Fruit fly (Drosophila melanogaster) whole organism, prepupa: ENCODE measurements around the gene mRpL45.

ENCODE experiments used
- Blimp-1 ChIP-seq: fragments of 200-800 bp; sonication (Bioruptor generic); optimal IDR thresholded peaks from 3 replicates; lab custom pipeline; 2017; ENCODE audit warnings: missing biosample characterization, missing genetic modification characterization, mild to moderate bottlenecking, moderate library complexity, missing genetic modification reagents
- CG1621 ChIP-seq: fragments of 200-800 bp; sonication (Bioruptor generic); optimal IDR thresholded peaks from 3 replicates; lab custom pipeline; 2018; ENCODE audit warnings: missing biosample characterization, mild to moderate bottlenecking, missing genetic modification characterization
- CG16779 ChIP-seq: fragments of 200-800 bp; sonication (Bioruptor generic); optimal IDR thresholded peaks from 3 replicates; lab custom pipeline; 2017; ENCODE audit warnings: missing biosample characterization, mild to moderate bottlenecking, missing genetic modification characterization
- CG3032 ChIP-seq: fragments of 200-800 bp; optimal IDR thresholded peaks from 2 replicates; lab custom pipeline; 2019; ENCODE audit warnings: missing biosample characterization, mild to moderate bottlenecking, missing genetic modification characterization, moderate library complexity
- CG3919 ChIP-seq: fragments of 200-800 bp; sonication (Bioruptor generic); optimal IDR thresholded peaks from 3 replicates; lab custom pipeline; 2016; ENCODE audit warnings: missing biosample characterization, missing genetic modification characterization
- CG4318 ChIP-seq: fragments of 200-800 bp; sonication (Bioruptor generic); optimal IDR thresholded peaks from 3 replicates; lab custom pipeline; 2017; ENCODE audit warnings: missing biosample characterization, mild to moderate bottlenecking, missing genetic modification characterization
- CG6163 ChIP-seq: fragments of 200-800 bp; sonication (Bioruptor generic); IDR thresholded peaks from 3 replicates; pipeline ENCODE4 v1.3.6; 2022; ENCODE audit warnings: missing biosample characterization, missing genetic modification characterization
- CG6276 ChIP-seq: fragments of 200-800 bp; sonication (Bioruptor generic); optimal IDR thresholded peaks from 2 replicates; lab custom pipeline; 2017; ENCODE audit warnings: missing biosample characterization, mild to moderate bottlenecking, missing genetic modification characterization
- CG6792 ChIP-seq: fragments of 200-800 bp; sonication (Bioruptor generic); optimal IDR thresholded peaks from 3 replicates; lab custom pipeline; 2016; ENCODE audit warnings: missing biosample characterization, missing genetic modification characterization
- CG6808 ChIP-seq: fragments of 200-800 bp; sonication (Bioruptor generic); optimal IDR thresholded peaks from 3 replicates; lab custom pipeline; 2017; ENCODE audit warnings: missing biosample characterization, missing genetic modification characterization, mild to moderate bottlenecking, moderate library complexity, missing genetic modification reagents
- CG7368 ChIP-seq: fragments of 200-800 bp; sonication (Bioruptor generic); optimal IDR thresholded peaks from 3 replicates; lab custom pipeline; 2016; ENCODE audit warnings: missing biosample characterization, missing genetic modification characterization
- CG8119 ChIP-seq: fragments of 200-800 bp; sonication (Bioruptor generic); IDR thresholded peaks from 3 replicates; pipeline ENCODE4 v1.3.6; 2022; ENCODE audit warnings: missing biosample characterization, missing genetic modification characterization
- CG8319 ChIP-seq: fragments of 200-800 bp; sonication (Bioruptor generic); optimal IDR thresholded peaks from 3 replicates; lab custom pipeline; 2016; ENCODE audit warnings: missing biosample characterization, missing genetic modification characterization
- CG8632 ChIP-seq: fragments of 200-800 bp; sonication (Bioruptor generic); optimal IDR thresholded peaks from 3 replicates; lab custom pipeline; 2016; ENCODE audit warnings: missing biosample characterization, missing genetic modification characterization
- Eip78C ChIP-seq: fragments of 200-800 bp; sonication (Bioruptor generic); peaks from one replicate; lab custom pipeline; 2016; ENCODE audit warnings: missing biosample characterization, missing genetic modification characterization
- Ets21C ChIP-seq: fragments of 200-800 bp; sonication (Bioruptor generic); optimal IDR thresholded peaks from 3 replicates; lab custom pipeline; 2016; ENCODE audit warnings: missing biosample characterization, missing genetic modification characterization
- Lpt ChIP-seq: fragments of 200-800 bp; sonication (Bioruptor generic); optimal IDR thresholded peaks from 3 replicates; lab custom pipeline; 2016; ENCODE audit warnings: missing biosample characterization, missing genetic modification characterization
- Met ChIP-seq: fragments of 200-800 bp; sonication (Bioruptor generic); optimal IDR thresholded peaks from 3 replicates; lab custom pipeline; 2016; ENCODE audit warnings: missing biosample characterization, missing genetic modification characterization
- OdsH ChIP-seq: fragments of 200-800 bp; sonication (Bioruptor generic); optimal IDR thresholded peaks from 3 replicates; lab custom pipeline; 2016; ENCODE audit warnings: missing biosample characterization, missing genetic modification characterization
- Smox ChIP-seq: fragments of 200-800 bp; sonication (Bioruptor generic); optimal IDR thresholded peaks from 3 replicates; lab custom pipeline; 2016; ENCODE audit warnings: missing biosample characterization, missing genetic modification characterization
- Sox102F ChIP-seq: fragments of 200-800 bp; sonication (Bioruptor generic); optimal IDR thresholded peaks from 2 replicates; lab custom pipeline; 2016; ENCODE audit warnings: missing biosample characterization, mild to moderate bottlenecking, missing genetic modification characterization
- Sox14 ChIP-seq: fragments of 200-800 bp; sonication (Bioruptor generic); optimal IDR thresholded peaks from 3 replicates; lab custom pipeline; 2016; ENCODE audit warnings: missing biosample characterization, missing genetic modification characterization
- Sox15 ChIP-seq: fragments of 200-800 bp; sonication (Bioruptor generic); optimal IDR thresholded peaks from 3 replicates; lab custom pipeline; 2016; ENCODE audit warnings: missing biosample characterization, missing genetic modification characterization
- achi ChIP-seq: fragments of 200-800 bp; sonication (Bioruptor generic); optimal IDR thresholded peaks from 3 replicates; lab custom pipeline; 2016; ENCODE audit warnings: missing biosample characterization, missing genetic modification characterization
- cyc ChIP-seq: fragments of 200-800 bp; sonication (Bioruptor generic); optimal IDR thresholded peaks from 3 replicates; lab custom pipeline; 2016; ENCODE audit warnings: missing biosample characterization, missing genetic modification characterization
- dac ChIP-seq: fragments of 200-800 bp; sonication (Bioruptor generic); optimal IDR thresholded peaks from 2 replicates; lab custom pipeline; 2017; ENCODE audit warnings: missing biosample characterization, mild to moderate bottlenecking, missing genetic modification characterization
- dsx ChIP-seq: fragments of 200-800 bp; optimal IDR thresholded peaks from 3 replicates; lab custom pipeline; 2019; ENCODE audit warnings: missing biosample characterization, mild to moderate bottlenecking, missing genetic modification characterization, moderate library complexity; ENCODE audit not compliant: poor library complexity, severe bottlenecking
- eg ChIP-seq: fragments of 200-800 bp; sonication (Bioruptor generic); IDR thresholded peaks from 3 replicates; pipeline ENCODE4 v1.3.6; 2022; ENCODE audit warnings: missing biosample characterization, missing genetic modification characterization
- esn ChIP-seq: fragments of 200-800 bp; sonication (Bioruptor generic); optimal IDR thresholded peaks from 2 replicates; lab custom pipeline; 2016; ENCODE audit warnings: missing biosample characterization, mild to moderate bottlenecking, missing genetic modification characterization, moderate library complexity
- fd85E ChIP-seq: fragments of 200-800 bp; sonication (Bioruptor generic); optimal IDR thresholded peaks from 3 replicates; lab custom pipeline; 2016; ENCODE audit warnings: missing biosample characterization, missing genetic modification characterization
- fkh ChIP-seq: fragments of 200-800 bp; sonication (Bioruptor generic); optimal IDR thresholded peaks from 3 replicates; lab custom pipeline; 2017; ENCODE audit warnings: missing biosample characterization, mild to moderate bottlenecking, missing genetic modification characterization, moderate library complexity
- lz ChIP-seq: fragments of 200-800 bp; sonication (Bioruptor generic); optimal IDR thresholded peaks from 3 replicates; lab custom pipeline; 2016; ENCODE audit warnings: missing biosample characterization, missing genetic modification characterization
- pdm3 ChIP-seq: fragments of 200-800 bp; sonication (Bioruptor generic); optimal IDR thresholded peaks from 3 replicates; lab custom pipeline; 2016; ENCODE audit warnings: missing biosample characterization, missing genetic modification characterization
- salr ChIP-seq, 2 experiments: fragments of 200-800 bp; sonication (Bioruptor generic); optimal IDR thresholded peaks; 3 replicates each; lab custom pipeline; 2016 to 2018; ENCODE audit warnings: missing biosample characterization in 2 of 2, missing genetic modification characterization in 2 of 2, mild to moderate bottlenecking in 1 of 2
- ss ChIP-seq, 2 experiments: fragments of 200-800 bp; sonication (Bioruptor generic); optimal IDR thresholded peaks; 2 replicates in 1 of 2; 3 replicates in 1 of 2; lab custom pipeline; 2017 to 2018; ENCODE audit warnings: mild to moderate bottlenecking in 2 of 2, missing biosample characterization in 2 of 2, missing genetic modification characterization in 2 of 2, moderate library complexity in 1 of 2
- svp ChIP-seq: fragments of 200-800 bp; sonication (Bioruptor generic); peaks from one replicate; lab custom pipeline; 2016; ENCODE audit warnings: missing biosample characterization, missing genetic modification characterization
- topi ChIP-seq: fragments of 200-800 bp; sonication (Bioruptor generic); optimal IDR thresholded peaks from 3 replicates; lab custom pipeline; 2016; ENCODE audit warnings: missing biosample characterization, missing genetic modification characterization
- vri ChIP-seq: fragments of 200-800 bp; sonication (Bioruptor generic); optimal IDR thresholded peaks from 3 replicates; lab custom pipeline; 2016; ENCODE audit warnings: missing biosample characterization, mild to moderate bottlenecking, missing genetic modification characterization

The mRpL45 gene

DNA sequence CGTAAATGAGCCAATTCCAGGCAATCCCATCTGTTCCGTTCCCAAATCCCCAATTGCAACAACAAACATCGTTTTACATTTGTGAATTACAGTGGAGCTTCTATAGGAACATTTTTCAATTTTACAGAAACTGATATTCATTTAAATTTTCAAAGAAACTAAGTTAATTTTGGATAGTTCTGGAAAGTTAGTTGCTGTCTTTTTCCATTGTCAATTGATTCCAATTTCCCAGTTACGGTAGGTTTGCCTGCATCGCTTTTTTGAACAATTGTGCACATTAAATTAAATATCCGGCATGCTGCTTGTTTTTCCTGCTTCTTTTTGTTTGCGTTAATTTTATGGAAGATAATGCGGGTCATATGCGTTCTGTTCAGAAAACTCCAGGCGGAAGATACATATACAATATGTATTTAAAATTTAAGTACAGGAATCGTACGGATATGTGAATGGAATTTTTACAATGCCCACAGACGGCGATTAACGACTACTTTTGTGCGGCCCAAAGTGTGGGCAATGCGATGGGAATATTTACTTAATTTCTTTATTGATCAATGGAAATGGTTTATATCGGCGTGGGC lies 9.7 kb downstream of the mRpL45 start (continued):
- TF ChIP-seq achi (GFP tag; lab: Kevin White, UChicago) (peak; percentile 65), dsx (GFP tag; lab: Kevin White, UChicago) (no peak), Lpt (GFP tag; lab: Kevin White, UChicago) (no peak), Eip78C (GFP tag; lab: Kevin White, UChicago) (peak; percentile 68), salr (GFP tag; optimal IDR thresholded peaks at IDR 0.05; lab: Kevin White, UChicago) (no peak), OdsH (GFP tag; lab: Kevin White, UChicago) (peak; percentile 71), Blimp-1 (GFP tag; lab: Kevin White, UChicago) (peak; percentile 17), CG6276 (no peak), Met (GFP tag; lab: Kevin White, UChicago) (peak; percentile 91), ss (GFP tag; optimal IDR thresholded peaks at IDR 0.05; lab: Kevin White, UChicago) (no peak), dac (no peak), CG8119 (GFP tag; lab: Robert Waterston, UW) (no peak; the same call in 2 of the 3 replicates), Smox (GFP tag; lab: Kevin White, UChicago) (peak; percentile 87), Sox14 (peak; percentile 81), eg (0 out of 3 replicates have a peak, but pooled peaks have one; percentile 20), pdm3 (GFP tag; lab: Kevin White, UChicago) (peak; percentile 76), CG4318 (no peak), CG3032 (tag; lab: Kevin White, UChicago) (no peak), vri (GFP tag; lab: Kevin White, UChicago) (peak; percentile 56), Sox102F (peak; percentile 89), lz (peak; percentile 81), Ets21C (GFP tag; lab: Kevin White, UChicago) (peak; percentile 81), fkh (no peak), CG8319 (GFP tag; lab: Kevin White, UChicago) (no peak), esn (GFP tag; lab: Kevin White, UChicago) (peak; percentile 91), CG8632 (GFP tag; lab: Kevin White, UChicago) (peak; percentile 63), CG6163 (GFP tag; lab: Robert Waterston, UW) (peak; percentile 51; the same call in 1 of the 3 replicates), fd85E (no peak), topi (GFP tag; lab: Kevin White, UChicago) (peak; percentile 84), CG7368 (no peak), CG16779 (tag; lab: Kevin White, UChicago) (no peak), CG3919 (GFP tag; lab: Kevin White, UChicago) (peak; percentile 15), CG6808 (GFP tag; lab: Kevin White, UChicago) (no peak)

DNA sequence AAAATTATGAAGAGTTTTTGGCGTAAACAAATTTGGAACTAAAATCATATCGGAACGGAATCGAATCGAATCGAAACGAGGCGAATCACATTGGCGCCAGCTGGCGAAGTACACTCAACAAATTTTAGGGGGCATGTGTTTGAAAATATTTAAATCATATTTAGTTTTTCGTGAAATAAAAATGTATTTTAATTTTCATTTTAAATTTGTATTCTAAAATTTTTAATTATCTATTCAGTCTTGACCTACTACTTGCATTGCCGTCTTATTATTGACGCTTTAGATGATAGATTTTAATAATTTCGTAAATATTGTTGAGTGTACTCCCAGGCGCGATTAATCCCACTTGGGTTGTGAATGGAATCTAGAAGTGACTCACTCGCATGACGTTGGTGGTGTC lies 10.9 kb downstream of the mRpL45 start:
- TF ChIP-seq esn (GFP tag; lab: Kevin White, UChicago) (peak; percentile 14), cyc (no peak), svp (GFP tag; lab: Kevin White, UChicago) (peak; percentile 58), CG1621 (no peak)

DNA sequence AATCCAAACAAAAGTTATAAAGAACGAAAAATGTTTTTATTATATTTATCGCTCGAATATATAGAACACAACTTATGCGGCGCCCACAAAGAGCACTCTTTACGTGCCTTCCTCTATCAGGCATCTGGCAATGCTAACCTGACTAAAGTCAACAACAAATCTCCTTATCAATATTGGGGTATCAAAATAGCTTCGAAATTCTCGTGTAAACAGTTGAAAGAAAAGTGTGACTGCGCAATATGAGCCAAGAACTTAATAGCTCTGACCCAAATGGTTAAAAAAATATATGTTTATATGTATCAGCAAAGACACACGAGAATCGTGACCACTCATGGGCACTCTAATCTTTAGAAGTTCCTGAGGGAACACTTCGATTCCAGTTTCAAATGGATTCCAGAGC lies 12.9 kb downstream of the mRpL45 start:
- TF ChIP-seq fkh: peak; percentile 80
- no peak for TF ChIP-seq Sox15 (GFP tag; lab: Kevin White, UChicago)
- TF ChIP-seq vri (GFP tag; lab: Kevin White, UChicago): peak; percentile 14
- peak; percentile 59 for TF ChIP-seq svp (GFP tag; lab: Kevin White, UChicago)
- TF ChIP-seq, all 60 proteins: peak for 3

DNA sequence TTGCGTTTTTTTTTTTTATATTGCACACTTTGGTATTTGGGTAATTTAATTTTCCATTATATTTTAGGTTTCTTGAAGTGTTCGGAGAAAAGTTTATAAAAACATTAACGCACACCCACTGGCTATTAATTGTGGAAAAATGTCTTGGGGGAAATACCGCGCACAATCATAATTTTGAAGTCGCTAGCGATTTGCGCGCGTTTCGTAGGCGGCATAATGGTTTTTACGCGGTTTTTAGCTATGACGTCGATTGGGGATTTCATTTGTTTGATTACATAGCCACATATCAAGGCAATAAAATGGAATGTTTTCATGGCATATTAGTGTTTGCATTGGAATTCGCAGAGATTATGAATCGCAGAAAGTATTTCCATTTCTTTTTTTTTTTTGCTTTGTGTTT lies 13.9 kb downstream of the mRpL45 start:
- no peak for TF ChIP-seq CG6792 (GFP tag; lab: Kevin White, UChicago)
